Worm (Caenorhabditis elegans) whole organism, L1 larva: ENCODE data around the gene col-151.
A peak's percentile ranks its signal among the peaks of the same experiment; 100 is the strongest.

Experiments
- C34B4.2 ChIP-seq: sonication (generic microtip); optimal IDR thresholded peaks from 2 replicates; lab custom pipeline; 2017; ENCODE audit warnings: mild to moderate bottlenecking, missing genetic modification characterization, missing compliant biosample characterization
- F16B12.6 ChIP-seq: fragments of 150-350 bp; optimal IDR thresholded peaks from 2 replicates; lab custom pipeline; 2014; ENCODE audit warnings: missing biosample characterization, missing genetic modification characterization
- alr-1 ChIP-seq: fragments of 200-800 bp; sonication (Bioruptor generic); optimal IDR thresholded peaks from 2 replicates; lab custom pipeline; 2018; ENCODE audit warnings: borderline replicate concordance, mild to moderate bottlenecking, missing genetic modification characterization, missing compliant biosample characterization
- aly-2 ChIP-seq: fragments of 150-350 bp; optimal IDR thresholded peaks from 2 replicates; lab custom pipeline; 2014; ENCODE audit warnings: missing biosample characterization, missing genetic modification characterization
- ama-1 ChIP-seq: fragments of 150-350 bp; optimal IDR thresholded peaks from 2 replicates; lab custom pipeline; 2014
- blmp-1 ChIP-seq: fragments of 150-350 bp; optimal IDR thresholded peaks from 2 replicates; lab custom pipeline; 2014; ENCODE audit warnings: missing biosample characterization, missing genetic modification characterization
- ceh-63 ChIP-seq: fragments of 200-800 bp; sonication (Bioruptor generic); optimal IDR thresholded peaks from 2 replicates; lab custom pipeline; 2018; ENCODE audit warnings: mild to moderate bottlenecking, missing genetic modification characterization, missing compliant biosample characterization
- ceh-8 ChIP-seq: fragments of 200-800 bp; sonication (Bioruptor generic); optimal IDR thresholded peaks from 2 replicates; lab custom pipeline; 2018; ENCODE audit warnings: mild to moderate bottlenecking, missing genetic modification characterization, moderate library complexity, missing compliant biosample characterization
- ceh-82 ChIP-seq, 3 experiments: fragments of 150-350 bp in 1 of 3; sonication (generic microtip) in 2 of 3; optimal IDR thresholded peaks; 2 replicates each; lab custom pipeline; 2014 to 2017; ENCODE audit warnings: missing biosample characterization in 3 of 3, missing genetic modification characterization in 3 of 3
- ceh-88 ChIP-seq: fragments of 200-800 bp; sonication (Bioruptor generic); IDR thresholded peaks from 2 replicates; pipeline ENCODE4 v1.3.6; 2022; ENCODE audit warnings: missing genetic modification characterization, missing compliant biosample characterization
- ces-1 ChIP-seq: fragments of 150-350 bp; optimal IDR thresholded peaks from 2 replicates; lab custom pipeline; 2014; ENCODE audit warnings: missing biosample characterization, missing genetic modification reagents, missing genetic modification characterization
- dpl-1 ChIP-seq, 3 experiments: fragments of 150-350 bp in 2 of 3; sonication (generic microtip) in 1 of 3; optimal IDR thresholded peaks; 2 replicates each; lab custom pipeline; 2014 to 2017; ENCODE audit warnings: missing biosample characterization in 3 of 3, missing genetic modification characterization in 3 of 3, missing genetic modification reagents in 3 of 3
- efl-3 ChIP-seq: fragments of 200-800 bp; sonication (Bioruptor generic); optimal IDR thresholded peaks from 2 replicates; lab custom pipeline; 2018; ENCODE audit warnings: mild to moderate bottlenecking, missing genetic modification characterization, missing compliant biosample characterization
- egl-13 ChIP-seq: sonication (generic microtip); optimal IDR thresholded peaks from 2 replicates; lab custom pipeline; 2016; ENCODE audit warnings: missing genotype, missing genetic modification reagents, missing genetic modification characterization, missing compliant biosample characterization
- egl-27 ChIP-seq, 2 experiments: fragments of 150-350 bp in 1 of 2; sonication (generic microtip); optimal IDR thresholded peaks; 3 replicates each; lab custom pipeline; 2017 to 2018; ENCODE audit warnings: missing biosample characterization in 2 of 2, missing genetic modification characterization in 2 of 2, missing genetic modification reagents in 2 of 2
- elt-2 ChIP-seq: sonication (generic microtip); optimal IDR thresholded peaks from 2 replicates; lab custom pipeline; 2016; ENCODE audit warnings: missing genetic modification characterization, mild to moderate bottlenecking, inconsistent platforms, missing compliant biosample characterization, missing genetic modification reagents
- fkh-8 ChIP-seq: sonication (generic microtip); optimal IDR thresholded peaks from 2 replicates; lab custom pipeline; 2016; ENCODE audit warnings: mild to moderate bottlenecking, missing genetic modification characterization, missing compliant biosample characterization
- fos-1 ChIP-seq: fragments of 150-350 bp; optimal IDR thresholded peaks from 2 replicates; lab custom pipeline; 2014; ENCODE audit warnings: missing biosample characterization, missing genetic modification characterization
- hlh-17 ChIP-seq: fragments of 200-800 bp; sonication (Bioruptor generic); optimal IDR thresholded peaks from 2 replicates; lab custom pipeline; 2018; ENCODE audit warnings: missing genetic modification characterization, mild to moderate bottlenecking, missing compliant biosample characterization, moderate library complexity, borderline replicate concordance
- hlh-4 ChIP-seq: sonication (generic microtip); optimal IDR thresholded peaks from 2 replicates; lab custom pipeline; 2016; ENCODE audit warnings: mild to moderate bottlenecking, missing genetic modification characterization, missing compliant biosample characterization
- hpl-2 ChIP-seq: fragments of 150-350 bp; optimal IDR thresholded peaks from 2 replicates; lab custom pipeline; 2014; ENCODE audit warnings: missing biosample characterization, missing genetic modification reagents, missing genetic modification characterization
- irx-1 ChIP-seq: sonication (generic microtip); optimal IDR thresholded peaks from 2 replicates; lab custom pipeline; 2016; ENCODE audit warnings: missing genetic modification characterization, missing compliant biosample characterization
- lin-13 ChIP-seq: fragments of 150-350 bp; optimal IDR thresholded peaks from 2 replicates; lab custom pipeline; 2014; ENCODE audit warnings: missing biosample characterization, missing genetic modification reagents, missing genetic modification characterization
- lin-15B ChIP-seq: fragments of 150-350 bp; sonication (generic microtip); optimal IDR thresholded peaks from 3 replicates; lab custom pipeline; 2014; ENCODE audit warnings: missing biosample characterization, missing genetic modification characterization
- lir-3 ChIP-seq: sonication (generic microtip); optimal IDR thresholded peaks from 2 replicates; lab custom pipeline; 2016; ENCODE audit warnings: mild to moderate bottlenecking, missing genetic modification characterization, moderate library complexity, missing compliant biosample characterization; ENCODE audit not compliant: poor library complexity
- mab-9 ChIP-seq: fragments of 200-800 bp; sonication (Bioruptor generic); IDR thresholded peaks from 2 replicates; pipeline ENCODE4 v1.3.6; 2022; ENCODE audit warnings: missing genetic modification reagents, missing genetic modification characterization, missing compliant biosample characterization
- mdl-1 ChIP-seq, 2 experiments: fragments of 150-350 bp; optimal IDR thresholded peaks; 2 replicates each; lab custom pipeline; 2014 to 2017; ENCODE audit warnings: missing biosample characterization in 2 of 2, missing genetic modification characterization in 2 of 2, inconsistent platforms in 1 of 2
- mef-2 ChIP-seq: fragments of 150-350 bp; optimal IDR thresholded peaks from 2 replicates; lab custom pipeline; 2014; ENCODE audit warnings: missing biosample characterization, missing genetic modification characterization
- mep-1 ChIP-seq: fragments of 150-350 bp; optimal IDR thresholded peaks from 2 replicates; lab custom pipeline; 2014; ENCODE audit warnings: missing biosample characterization, missing genetic modification characterization
- nhr-12 ChIP-seq: sonication (generic microtip); optimal IDR thresholded peaks from 2 replicates; lab custom pipeline; 2017; ENCODE audit warnings: missing biosample characterization, missing genetic modification characterization
- nhr-20 ChIP-seq: sonication (generic microtip); optimal IDR thresholded peaks from 2 replicates; lab custom pipeline; 2016; ENCODE audit warnings: mild to moderate bottlenecking, missing genetic modification characterization, missing compliant biosample characterization
- nhr-237 ChIP-seq: fragments of 150-350 bp; optimal IDR thresholded peaks from 2 replicates; lab custom pipeline; 2014; ENCODE audit warnings: missing biosample characterization, missing genetic modification characterization
- nhr-71 ChIP-seq: sonication (generic microtip); optimal IDR thresholded peaks from 2 replicates; lab custom pipeline; 2016; ENCODE audit warnings: mild to moderate bottlenecking, missing genetic modification characterization, moderate library complexity, missing compliant biosample characterization
- nhr-84 ChIP-seq: sonication (generic microtip); optimal IDR thresholded peaks from 2 replicates; lab custom pipeline; 2017; ENCODE audit warnings: missing biosample characterization, missing genetic modification characterization
- pag-3 ChIP-seq: sonication (generic microtip); optimal IDR thresholded peaks from 2 replicates; lab custom pipeline; 2017; ENCODE audit warnings: missing genetic modification characterization, mild to moderate bottlenecking, missing compliant biosample characterization, antibody characterized with exemption, borderline replicate concordance; ENCODE audit not compliant: insufficient read depth
- pax-3 ChIP-seq: fragments of 200-800 bp; sonication (Bioruptor generic); optimal IDR thresholded peaks from 2 replicates; lab custom pipeline; 2018; ENCODE audit warnings: mild to moderate bottlenecking, missing genetic modification characterization, moderate library complexity, missing compliant biosample characterization
- pqm-1 ChIP-seq: sonication (generic microtip); optimal IDR thresholded peaks from 3 replicates; lab custom pipeline; 2017; ENCODE audit warnings: missing biosample characterization, missing genetic modification characterization
- snpc-4 ChIP-seq: fragments of 150-350 bp; optimal IDR thresholded peaks from 2 replicates; lab custom pipeline; 2014; ENCODE audit warnings: missing biosample characterization, missing genetic modification characterization
- sptf-1 ChIP-seq: fragments of 150-350 bp; optimal IDR thresholded peaks from 2 replicates; lab custom pipeline; 2014; ENCODE audit warnings: missing biosample characterization, missing genetic modification characterization
- tlp-1 ChIP-seq: fragments of 150-350 bp; optimal IDR thresholded peaks from 2 replicates; lab custom pipeline; 2014; ENCODE audit warnings: missing biosample characterization, missing genetic modification characterization
- unc-130 ChIP-seq: fragments of 150-350 bp; optimal IDR thresholded peaks from 2 replicates; lab custom pipeline; 2017; ENCODE audit warnings: missing biosample characterization, missing genetic modification characterization, inconsistent platforms
- unc-62 ChIP-seq: fragments of 150-350 bp; optimal IDR thresholded peaks from 2 replicates; lab custom pipeline; 2014; ENCODE audit warnings: missing biosample characterization, missing genetic modification reagents, missing genetic modification characterization
- unc-86 ChIP-seq: sonication (generic microtip); optimal IDR thresholded peaks from 2 replicates; lab custom pipeline; 2016; ENCODE audit warnings: missing genetic modification characterization, missing compliant biosample characterization
- vab-15 ChIP-seq: sonication (generic microtip); optimal IDR thresholded peaks from 2 replicates; lab custom pipeline; 2017; ENCODE audit warnings: missing genotype, mild to moderate bottlenecking, missing genetic modification characterization, missing compliant biosample characterization
- zip-4 ChIP-seq: fragments of 200-800 bp; sonication (Bioruptor generic); optimal IDR thresholded peaks from 2 replicates; lab custom pipeline; 2018; ENCODE audit warnings: mild to moderate bottlenecking, missing genetic modification characterization, moderate library complexity, missing compliant biosample characterization

col-151 gene

DNA sequence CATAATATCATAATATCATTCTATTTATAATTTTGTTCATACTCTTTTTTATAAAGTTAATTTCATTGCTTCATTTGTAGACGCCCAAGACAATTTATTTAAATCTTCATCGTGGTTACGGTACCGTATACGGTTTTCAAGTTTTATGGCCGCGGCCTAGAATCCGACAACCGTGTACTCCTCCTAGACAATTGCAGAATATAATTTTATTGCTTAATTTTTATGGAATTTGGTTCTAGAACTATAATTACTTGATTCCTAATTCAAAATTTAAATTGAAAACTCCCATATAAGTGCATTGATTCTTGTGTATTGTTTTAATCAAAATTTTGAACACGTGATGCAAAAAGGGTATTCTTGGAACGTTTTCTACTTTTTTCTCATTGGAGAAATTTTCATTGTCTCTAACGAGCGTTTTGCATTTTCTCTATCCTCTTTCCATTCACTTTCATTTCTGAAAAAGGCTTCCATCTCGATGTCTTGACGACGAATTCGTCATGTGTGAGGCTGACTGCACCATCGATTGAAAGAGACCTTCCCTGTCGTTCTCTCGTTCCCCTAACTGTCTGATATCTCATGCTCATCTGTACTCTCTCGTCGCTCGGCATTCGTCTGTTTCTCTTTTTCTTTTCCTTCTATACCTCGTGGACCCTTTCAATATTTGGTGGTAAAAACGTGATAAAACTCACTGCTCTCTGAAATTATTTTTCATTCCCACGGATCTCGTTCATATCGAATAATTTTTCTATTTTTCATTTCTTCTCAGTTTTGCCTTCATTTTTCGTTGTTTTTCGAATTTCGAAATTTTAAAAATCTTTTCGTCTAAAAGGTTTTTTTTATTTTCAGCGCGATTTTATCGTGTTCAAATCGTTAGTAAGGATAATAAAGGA is 46.4 kb upstream of the col-151 start, which contains the start of gene pap-1 (continued):
- no peak for TF ChIP-seq fos-1 (tag; lab: Kevin White, UChicago)
- no peak for TF ChIP-seq pag-3 (tag; lab: Kevin White, UChicago)
- peak; percentile 14 to 32 (median 19) for TF ChIP-seq dpl-1 (GFP tag; optimal IDR thresholded peaks at IDR 0.05; lab: Kevin White, UChicago)
- peak in 1 of 2 experiments; percentile 40 for TF ChIP-seq mdl-1 (tag; optimal IDR thresholded peaks at IDR 0.05; lab: Kevin White, UChicago)
- no peak for TF ChIP-seq unc-86
- no peak for TF ChIP-seq zip-4 (GFP tag; lab: Kevin White, UChicago)
- TF ChIP-seq hlh-17: no peak
- TF ChIP-seq lin-13 (GFP tag; lab: Kevin White, UChicago): no peak
- TF ChIP-seq ceh-63 (GFP tag; lab: Kevin White, UChicago): no peak
- TF ChIP-seq sptf-1 (tag; lab: Kevin White, UChicago): no peak
- TF ChIP-seq aly-2 (tag; lab: Kevin White, UChicago): no peak
- no peak for TF ChIP-seq nhr-20 (tag; lab: Kevin White, UChicago)
- TF ChIP-seq alr-1 (tag; lab: Kevin White, UChicago): no peak
- no peak for TF ChIP-seq efl-3 (GFP tag; lab: Kevin White, UChicago)
- TF ChIP-seq unc-62: no peak
- no peak for TF ChIP-seq hlh-4 (tag; lab: Kevin White, UChicago)
- TF ChIP-seq blmp-1: peak; percentile 52
- TF ChIP-seq C34B4.2 (tag; lab: Kevin White, UChicago): no peak
- no peak for TF ChIP-seq mab-9 (GFP tag; lab: Robert Waterston, UW)
- peak; percentile 55 for TF ChIP-seq nhr-71 (tag; lab: Kevin White, UChicago)
- TF ChIP-seq lin-15B (tag; lab: Kevin White, UChicago): no peak
- peak; percentile 26 for TF ChIP-seq pax-3
- no peak for TF ChIP-seq pqm-1
- no peak for TF ChIP-seq vab-15
- no peak for TF ChIP-seq mef-2 (tag; lab: Kevin White, UChicago)
- TF ChIP-seq irx-1: peak; percentile 64
- TF ChIP-seq tlp-1 (tag; lab: Kevin White, UChicago): no peak
- no peak for TF ChIP-seq ama-1 (lab: Kevin White, UChicago)
- TF ChIP-seq fkh-8 (tag; lab: Kevin White, UChicago): no peak
- TF ChIP-seq elt-2: peak; percentile 3
- no peak for TF ChIP-seq nhr-12 (tag; lab: Kevin White, UChicago)
- no peak for TF ChIP-seq snpc-4
- peak; percentile 71 for TF ChIP-seq lir-3 (tag; lab: Kevin White, UChicago)
- TF ChIP-seq ceh-88: no peak
- TF ChIP-seq ceh-82 (tag; optimal IDR thresholded peaks at IDR 0.05; lab: Kevin White, UChicago): no peak
- no peak for TF ChIP-seq unc-130 (tag; lab: Kevin White, UChicago)
- TF ChIP-seq ces-1 (GFP tag; lab: Kevin White, UChicago): no peak
- no peak for TF ChIP-seq ceh-8 (GFP tag; lab: Kevin White, UChicago)
- no peak for TF ChIP-seq hpl-2 (GFP tag; lab: Kevin White, UChicago)
- TF ChIP-seq F16B12.6 (tag; lab: Kevin White, UChicago): no peak
- TF ChIP-seq egl-13 (tag; lab: Kevin White, UChicago): peak; percentile 3
- TF ChIP-seq nhr-237 (tag; lab: Kevin White, UChicago): no peak
- TF ChIP-seq nhr-84 (tag; lab: Kevin White, UChicago): no peak
- TF ChIP-seq mep-1 (tag; lab: Kevin White, UChicago): peak; percentile 61
- no peak for TF ChIP-seq egl-27 (tag; optimal IDR thresholded peaks at IDR 0.05; lab: Kevin White, UChicago)
